Worm (Caenorhabditis elegans) whole organism, L4/young adult: ENCODE results near the gene K08H2.3.

Experiments
- W03F9.2 ChIP-seq: fragments of 150-350 bp; optimal IDR thresholded peaks from 2 replicates; lab custom pipeline; 2014; ENCODE audit warnings: missing biosample characterization, missing genetic modification characterization
- dao-5 ChIP-seq: sonication (generic microtip); optimal IDR thresholded peaks from 2 replicates; lab custom pipeline; 2016; ENCODE audit warnings: missing genotype, missing genetic modification characterization, moderate library complexity, missing compliant biosample characterization
- him-1 ChIP-seq: sonication (generic microtip); optimal IDR thresholded peaks from 2 replicates; lab custom pipeline; 2016; ENCODE audit warnings: missing genotype, missing genetic modification reagents, missing genetic modification characterization, missing compliant biosample characterization

ce11 chrX:13247614-13248013, 10.4 kb downstream of the K08H2.3 start:
- no peak for TF ChIP-seq dao-5 (tag; lab: Kevin White, UChicago)
- TF ChIP-seq him-1 (tag; lab: Kevin White, UChicago) = no peak
- no peak for TF ChIP-seq W03F9.2 (tag; lab: Kevin White, UChicago)
